Worm (Caenorhabditis elegans): Measurements from ENCODE around the gene T13C2.7.
"Not testable (repeated sequence)": the region's sequence is repeated elsewhere in the genome, so short reads cannot be mapped to it uniquely, and the experiment has no call there.

T13C2.7 gene

DNA sequence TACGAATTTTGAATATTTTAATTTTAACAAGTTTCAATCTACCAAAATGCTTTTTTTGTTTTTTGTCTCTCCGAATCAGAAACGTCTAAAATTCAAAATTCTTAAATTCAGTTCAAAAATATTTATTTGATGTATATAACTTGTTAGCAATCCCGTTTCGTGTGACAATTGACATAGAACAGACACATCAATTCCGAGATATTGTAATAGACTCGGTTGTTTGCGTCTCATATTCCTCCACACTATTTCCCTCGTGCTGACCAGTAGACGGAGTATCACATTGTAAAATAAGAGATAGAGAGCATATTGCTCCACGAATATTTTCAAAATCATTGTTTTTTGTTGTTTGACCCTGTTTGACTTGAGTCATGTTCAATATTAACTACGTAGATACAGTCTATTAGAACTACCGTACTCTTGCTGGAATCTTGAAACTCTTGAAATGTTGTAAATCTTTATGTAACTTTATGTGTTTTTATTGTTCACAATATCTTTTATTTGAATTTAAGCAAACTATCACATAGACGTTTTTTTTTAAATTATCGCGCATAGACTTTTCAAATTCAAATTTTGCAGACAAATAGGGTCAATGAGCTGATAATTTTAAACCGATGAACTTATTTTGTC, 9.6 kb downstream of the T13C2.7 start, which contains the start of gene T13C2.3:
T13C2.3 (plus strand) TSS at position 577 of the 627 bp plus-strand sequence.
- TF ChIP-seq aha-1 (tag) (peak; percentile 8), pha-4 (GFP tag; IDR thresholded peaks at IDR 0.05) (no peak), pha-4 (tag; optimal IDR thresholded peaks at IDR 0.05) (no peak)

DNA sequence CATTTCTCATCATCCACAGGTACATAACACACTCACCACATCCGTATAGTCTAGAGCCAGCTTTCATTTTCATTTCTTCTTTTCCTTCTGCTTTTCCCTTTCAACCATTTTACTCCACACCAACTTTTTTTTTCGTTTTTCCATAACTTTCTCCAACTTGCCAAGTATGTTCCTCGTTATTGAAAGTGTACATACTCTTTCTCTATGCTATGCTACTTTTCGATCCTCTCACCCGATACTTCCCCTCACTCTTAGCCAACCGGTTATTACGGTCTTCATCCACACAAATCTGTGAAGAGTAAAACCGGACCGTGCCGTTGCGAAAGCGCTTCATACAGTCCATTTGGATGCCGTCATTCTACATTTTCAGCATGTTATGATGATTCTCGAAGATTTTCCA, 12.7 kb downstream of the T13C2.7 start, which contains the start of gene T13C2.2:
T13C2.2 (plus strand) TSS at position 301 of the 400 bp plus-strand sequence.
- TF ChIP-seq lsy-2 (tag; optimal IDR thresholded peaks at IDR 0.05) (no peak), daf-8 (GFP tag; IDR thresholded peaks at IDR 0.05) (no peak), madf-5 (GFP tag; IDR thresholded peaks at IDR 0.05) (no peak), daf-16 (GFP tag; optimal IDR thresholded peaks at IDR 0.05) (no peak), daf-16 (tag; optimal IDR thresholded peaks at IDR 0.05) (no peak), nhr-48 (tag; optimal IDR thresholded peaks at IDR 0.05) (no peak), D1046.2 (GFP tag; IDR thresholded peaks at IDR 0.05) (no peak), mdt-29 (GFP tag; IDR thresholded peaks at IDR 0.05) (no peak), sdz-12 (GFP tag; optimal IDR thresholded peaks at IDR 0.05) (no peak), nhr-6 (tag; optimal IDR thresholded peaks at IDR 0.05) (no peak), nhr-41 (GFP tag; IDR thresholded peaks at IDR 0.05) (no peak), dpl-1 (GFP tag; optimal IDR thresholded peaks at IDR 0.05) (no peak), ceh-28 (tag; optimal IDR thresholded peaks at IDR 0.05) (no peak), zfp-3 (GFP tag; conservative IDR thresholded peaks at IDR 0.05) (no peak)

DNA sequence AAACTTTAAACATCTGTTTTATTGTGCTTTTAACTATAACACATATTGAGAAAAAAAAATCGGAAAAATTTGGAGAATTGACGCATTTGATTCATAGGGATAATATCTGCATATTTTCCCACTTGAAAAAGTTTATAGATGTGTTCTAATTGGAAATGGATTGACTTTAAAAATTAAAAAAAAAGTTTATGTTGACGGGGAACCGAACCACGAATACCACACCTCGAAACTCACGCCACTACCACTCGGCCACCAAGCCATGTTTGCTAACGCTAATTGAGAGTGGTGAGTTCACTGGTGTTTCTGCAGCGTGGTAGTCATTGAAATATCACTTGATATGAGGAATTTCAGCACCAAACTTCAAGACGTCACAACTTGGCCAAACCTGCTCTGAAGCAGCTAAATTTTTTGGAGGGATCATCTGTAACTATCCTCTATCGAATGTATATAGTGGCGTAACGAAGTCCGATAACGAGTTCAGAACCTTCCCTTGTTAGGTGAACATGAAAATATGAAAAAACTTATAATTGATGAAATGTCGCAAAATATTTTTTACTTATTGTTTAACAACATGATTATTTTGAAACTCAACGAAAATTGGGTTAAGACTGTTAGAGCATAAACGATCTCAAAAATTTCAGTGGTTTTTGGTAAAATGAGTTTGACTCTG, 18.7 kb downstream of the T13C2.7 start:
- peak; percentile 28; the same call in 1 of the 2 replicates for TF ChIP-seq T26A8.4 (GFP tag; IDR thresholded peaks at IDR 0.05)
- TF ChIP-seq dmd-6 (GFP tag; IDR thresholded peaks at IDR 0.05): 0 out of 2 replicates have a peak, but pooled peaks have one; percentile 8
- TF ChIP-seq ctbp-1 (GFP tag; IDR thresholded peaks at IDR 0.05): peak; percentile 40; the same call in 1 of the 2 replicates
- 0 out of 2 replicates have a peak, but pooled peaks have one; percentile 22 for TF ChIP-seq pha-4 (GFP tag; IDR thresholded peaks at IDR 0.05)
- not testable (repeated sequence) for TF ChIP-seq pha-4 (tag; optimal IDR thresholded peaks at IDR 0.05)
- 0 out of 2 replicates have a peak, but pooled peaks have one; percentile 37 for TF ChIP-seq dmd-8 (GFP tag; IDR thresholded peaks at IDR 0.05)
- peak; percentile 59 for TF ChIP-seq vab-7 (GFP tag; IDR thresholded peaks at IDR 0.05)

DNA sequence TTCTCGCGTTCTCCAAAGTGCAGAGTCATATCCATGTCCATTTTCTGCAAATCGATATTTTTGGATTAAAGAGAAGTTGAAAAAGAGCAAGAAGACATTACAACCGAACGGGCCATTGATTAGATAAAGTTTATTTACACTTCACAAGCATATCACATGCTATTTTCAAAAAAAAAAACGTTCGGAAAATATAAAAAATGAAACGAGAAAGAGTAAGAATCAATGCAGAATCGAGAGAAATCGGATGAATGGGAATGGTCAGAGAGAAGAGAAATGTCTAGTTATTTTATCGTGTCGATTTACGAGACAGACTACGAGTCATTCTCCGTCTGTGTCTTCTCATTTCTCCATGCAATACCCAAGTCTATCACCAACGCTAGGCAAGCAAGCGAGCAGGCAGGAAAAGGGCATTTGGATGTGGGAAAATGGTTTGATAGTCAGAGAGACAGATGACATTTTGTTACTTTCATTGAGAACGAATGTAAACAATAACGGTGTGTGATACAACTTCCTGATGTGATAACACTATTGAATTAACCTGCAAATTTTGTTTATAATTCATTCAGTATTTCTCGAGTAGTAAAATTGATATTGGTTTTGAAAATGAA, 21.0 kb downstream of the T13C2.7 start, which contains the start of gene F31E8.4:
F31E8.4 (minus strand) TSS at position 51 of the 608 bp plus-strand sequence.
- TF ChIP-seq mdl-1 (tag; optimal IDR thresholded peaks at IDR 0.05) (peak in 1 of 2 experiments; percentile 15), F26F4.8 (GFP tag; conservative IDR thresholded peaks at IDR 0.05) (no peak), hmg-1.1 (GFP tag; IDR thresholded peaks at IDR 0.05) (no peak), egl-27 (tag; optimal IDR thresholded peaks at IDR 0.05) (no peak), skn-1 (tag; optimal IDR thresholded peaks at IDR 0.05) (no peak), R02D3.7 (tag; optimal IDR thresholded peaks at IDR 0.05) (peak; percentile 34), spr-1 (tag; optimal IDR thresholded peaks at IDR 0.05) (no peak), ceh-62 (tag; optimal IDR thresholded peaks at IDR 0.05) (no peak), dmd-6 (GFP tag; IDR thresholded peaks at IDR 0.05) (peak; percentile 52), hlh-11 (tag; optimal IDR thresholded peaks at IDR 0.05) (peak; percentile 61), F37D6.2 (tag; optimal IDR thresholded peaks at IDR 0.05) (no peak), ZK546.5 (tag; optimal IDR thresholded peaks at IDR 0.05) (no peak), daf-16 (GFP tag; optimal IDR thresholded peaks at IDR 0.05) (no peak), daf-16 (tag; optimal IDR thresholded peaks at IDR 0.05) (peak; percentile 85), mdt-29 (GFP tag; IDR thresholded peaks at IDR 0.05) (no peak), dmd-9 (GFP tag; IDR thresholded peaks at IDR 0.05) (no peak), madf-9 (GFP tag; conservative IDR thresholded peaks at IDR 0.05) (no peak), fos-1 (tag; optimal IDR thresholded peaks at IDR 0.05) (no peak), nhr-28 (tag; optimal IDR thresholded peaks at IDR 0.05) (peak; percentile 88), cey-2 (tag; optimal IDR thresholded peaks at IDR 0.05; ENCODE audit: borderline replicate concordance, insufficient read depth) (no peak), egl-43 (GFP tag; IDR thresholded peaks at IDR 0.05) (no peak), unc-62 (GFP tag; optimal IDR thresholded peaks at IDR 0.05 in 1 of 2) (peak in 1 of 2 experiments; percentile 88), unc-62 (tag; optimal IDR thresholded peaks at IDR 0.05) (no peak), nhr-25 (tag; optimal IDR thresholded peaks at IDR 0.05; ENCODE audit: borderline replicate concordance, insufficient read depth) (no peak), nhr-6 (tag; optimal IDR thresholded peaks at IDR 0.05) (peak; percentile 1), ceh-82 (tag; optimal IDR thresholded peaks at IDR 0.05) (no peak)

Measured in whole organism, L4 larva.